Fruit fly (Drosophila melanogaster) whole organism, embryonic: ENCODE data around the gene CG8460.

ENCODE experiments used
- Aef1 ChIP-seq: fragments of 200-800 bp; sonication (Bioruptor generic); IDR thresholded peaks from 3 replicates; pipeline ENCODE4 v1.3.6; 2022; ENCODE audit warnings: missing biosample characterization, missing genetic modification characterization
- B-H2 ChIP-seq: fragments of 200-800 bp; sonication (Bioruptor generic); optimal IDR thresholded peaks from 2 replicates; lab custom pipeline; 2018; ENCODE audit warnings: missing biosample characterization, mild to moderate bottlenecking, missing genetic modification characterization
- Bteb2 ChIP-seq: fragments of 200-800 bp; sonication (Bioruptor generic); optimal IDR thresholded peaks from 2 replicates; lab custom pipeline; 2016; ENCODE audit warnings: missing biosample characterization, missing genetic modification characterization
- CG11504 ChIP-seq: fragments of 200-800 bp; sonication (Bioruptor generic); optimal IDR thresholded peaks from 3 replicates; lab custom pipeline; 2019; ENCODE audit warnings: missing biosample characterization, mild to moderate bottlenecking, missing genetic modification characterization, moderate library complexity
- CG11696 ChIP-seq: fragments of 200-800 bp; sonication (Bioruptor generic); IDR thresholded peaks from 2 replicates; pipeline ENCODE4 v1.3.6; 2022; ENCODE audit warnings: missing biosample characterization, missing genetic modification characterization
- CG13296 ChIP-seq: fragments of 200-800 bp; sonication (Bioruptor generic); optimal IDR thresholded peaks from 3 replicates; lab custom pipeline; 2018; ENCODE audit warnings: missing biosample characterization, mild to moderate bottlenecking, missing genetic modification characterization
- CG14710 ChIP-seq: fragments of 200-800 bp; sonication (Bioruptor generic); optimal IDR thresholded peaks from 3 replicates; lab custom pipeline; 2019; ENCODE audit warnings: missing biosample characterization, mild to moderate bottlenecking, missing genetic modification characterization, moderate library complexity
- CG17568 ChIP-seq: fragments of 200-800 bp; sonication (Bioruptor generic); optimal IDR thresholded peaks from 2 replicates; lab custom pipeline; 2018; ENCODE audit warnings: missing biosample characterization, mild to moderate bottlenecking, missing genetic modification characterization, moderate library complexity
- CG2120 ChIP-seq: fragments of 200-800 bp; sonication (Bioruptor generic); optimal IDR thresholded peaks from 3 replicates; lab custom pipeline; 2016; ENCODE audit warnings: missing biosample characterization, missing genetic modification characterization
- CG2202 ChIP-seq: fragments of 200-800 bp; sonication (Bioruptor generic); optimal IDR thresholded peaks from 2 replicates; lab custom pipeline; 2018; ENCODE audit warnings: missing biosample characterization, mild to moderate bottlenecking, missing genetic modification characterization
- CG2678 ChIP-seq: fragments of 200-800 bp; sonication (Bioruptor generic); optimal IDR thresholded peaks from 3 replicates; lab custom pipeline; 2019; ENCODE audit warnings: missing biosample characterization, mild to moderate bottlenecking, missing genetic modification characterization, moderate library complexity
- CG2875 ChIP-seq: fragments of 200-800 bp; sonication (Bioruptor generic); optimal IDR thresholded peaks from 2 replicates; lab custom pipeline; 2017; ENCODE audit warnings: missing biosample characterization, mild to moderate bottlenecking, missing genetic modification characterization, missing genetic modification reagents
- CG30403 ChIP-seq: fragments of 200-800 bp; sonication (Bioruptor generic); optimal IDR thresholded peaks from 3 replicates; lab custom pipeline; 2016; ENCODE audit warnings: missing biosample characterization, missing genetic modification characterization
- CG3407 ChIP-seq: fragments of 200-800 bp; sonication (Bioruptor generic); optimal IDR thresholded peaks from 2 replicates; lab custom pipeline; 2018; ENCODE audit warnings: missing biosample characterization, mild to moderate bottlenecking, missing genetic modification characterization
- CG3726 ChIP-seq: fragments of 200-800 bp; sonication (Bioruptor generic); IDR thresholded peaks from 3 replicates; pipeline ENCODE4, ENCODE4 v1.3.6; 2022; ENCODE audit warnings: missing biosample characterization, missing genetic modification characterization
- CG4617 ChIP-seq: fragments of 200-800 bp; sonication (Bioruptor generic); optimal IDR thresholded peaks from 3 replicates; lab custom pipeline; 2016; ENCODE audit warnings: missing biosample characterization, missing genetic modification characterization, borderline replicate concordance
- CG6175 ChIP-seq: fragments of 200-800 bp; sonication (Bioruptor generic); IDR thresholded peaks from 3 replicates; pipeline ENCODE4 v1.3.6; 2022; ENCODE audit warnings: missing biosample characterization, missing genetic modification characterization
- CG6272 ChIP-seq: fragments of 200-800 bp; sonication (Bioruptor generic); IDR thresholded peaks from 2 replicates; pipeline ENCODE4 v1.3.6; 2022; ENCODE audit warnings: missing biosample characterization, missing genetic modification characterization
- CG6689 ChIP-seq: fragments of 200-800 bp; sonication (Bioruptor generic); IDR thresholded peaks from 2 replicates; pipeline ENCODE4 v1.3.6; 2022; ENCODE audit warnings: missing biosample characterization, missing genetic modification characterization
- CG6765 ChIP-seq: fragments of 200-800 bp; sonication (Bioruptor generic); optimal IDR thresholded peaks from 3 replicates; lab custom pipeline; 2017; ENCODE audit warnings: missing biosample characterization, mild to moderate bottlenecking, missing genetic modification characterization
- CG8478 ChIP-seq: fragments of >200 bp; optimal IDR thresholded peaks from 2 replicates; lab custom pipeline; 2018
- CHES-1-like ChIP-seq: fragments of 200-800 bp; sonication (Bioruptor generic); optimal IDR thresholded peaks from 2 replicates; lab custom pipeline; 2016; ENCODE audit warnings: missing biosample characterization, missing genetic modification characterization
- Dad ChIP-seq: fragments of 200-800 bp; sonication (Bioruptor generic); optimal IDR thresholded peaks from 3 replicates; lab custom pipeline; 2016; ENCODE audit warnings: missing biosample characterization, missing genetic modification characterization
- Fer3 ChIP-seq: fragments of 200-800 bp; sonication (Bioruptor generic); optimal IDR thresholded peaks from 2 replicates; lab custom pipeline; 2018; ENCODE audit warnings: missing biosample characterization, mild to moderate bottlenecking, missing genetic modification characterization, moderate library complexity
- NfI ChIP-seq: fragments of 200-800 bp; sonication (Bioruptor generic); optimal IDR thresholded peaks from 3 replicates; lab custom pipeline; 2018; ENCODE audit warnings: missing biosample characterization, mild to moderate bottlenecking, missing genetic modification characterization, moderate library complexity
- PHDP ChIP-seq: fragments of 200-800 bp; sonication (Bioruptor generic); optimal IDR thresholded peaks from 3 replicates; lab custom pipeline; 2018; ENCODE audit warnings: missing biosample characterization, mild to moderate bottlenecking, missing genetic modification characterization, moderate library complexity
- Ravus ChIP-seq: fragments of 200-800 bp; sonication (Bioruptor generic); IDR thresholded peaks from 2 replicates; pipeline ENCODE4 v1.3.6; 2022; ENCODE audit warnings: missing biosample characterization, missing genetic modification characterization
- Six4 ChIP-seq: fragments of 200-800 bp; sonication (Bioruptor generic); optimal IDR thresholded peaks from 2 replicates; lab custom pipeline; 2016; ENCODE audit warnings: missing biosample characterization, missing genetic modification characterization
- Sry-δ ChIP-seq: fragments of 200-800 bp; sonication (Bioruptor generic); optimal IDR thresholded peaks from 2 replicates; lab custom pipeline; 2016; ENCODE audit warnings: missing biosample characterization, missing genetic modification characterization
- abd-A ChIP-seq: fragments of 200-800 bp; sonication (Bioruptor generic); optimal IDR thresholded peaks from 3 replicates; lab custom pipeline; 2019; ENCODE audit warnings: missing biosample characterization, mild to moderate bottlenecking, missing genetic modification characterization, moderate library complexity
- ato ChIP-seq: fragments of 200-800 bp; sonication (Bioruptor generic); IDR thresholded peaks from 2 replicates; pipeline ENCODE4 v1.3.6; 2022; ENCODE audit warnings: missing biosample characterization, missing genetic modification characterization; ENCODE audit not compliant: partially characterized antibody
- caup ChIP-seq: fragments of 200-800 bp; sonication (Bioruptor generic); optimal IDR thresholded peaks from 3 replicates; lab custom pipeline; 2017; ENCODE audit warnings: missing biosample characterization, mild to moderate bottlenecking, missing genetic modification characterization, moderate library complexity; ENCODE audit not compliant: severe bottlenecking
- cg ChIP-seq: fragments of 200-800 bp; sonication (Bioruptor generic); optimal IDR thresholded peaks from 3 replicates; lab custom pipeline; 2019; ENCODE audit warnings: missing biosample characterization, mild to moderate bottlenecking, missing genetic modification characterization, moderate library complexity
- croc ChIP-seq: fragments of 200-800 bp; sonication (Bioruptor generic); conservative IDR thresholded peaks from 3 replicates; pipeline ENCODE4 v1.3.6; 2022; ENCODE audit warnings: missing biosample characterization, missing genetic modification characterization
- danr ChIP-seq: fragments of 200-800 bp; sonication (Bioruptor generic); IDR thresholded peaks from 2 replicates; pipeline ENCODE4 v1.3.6; 2022; ENCODE audit warnings: missing biosample characterization, missing genetic modification characterization
- exex ChIP-seq: fragments of 200-800 bp; sonication (Bioruptor generic); optimal IDR thresholded peaks from 4 replicates; lab custom pipeline; 2018; ENCODE audit warnings: missing biosample characterization, mild to moderate bottlenecking, missing genetic modification characterization, moderate library complexity
- gro ChIP-seq: fragments of 200-800 bp; sonication (Bioruptor generic); optimal IDR thresholded peaks from 2 replicates; lab custom pipeline; 2016; ENCODE audit warnings: missing biosample characterization, missing genetic modification characterization
- lab ChIP-seq: fragments of 200-800 bp; sonication (Bioruptor generic); optimal IDR thresholded peaks from 3 replicates; lab custom pipeline; 2017; ENCODE audit warnings: missing biosample characterization, missing genetic modification characterization, mild to moderate bottlenecking, moderate library complexity, missing genetic modification reagents
- nmo ChIP-seq: fragments of 200-800 bp; sonication (Bioruptor generic); optimal IDR thresholded peaks from 2 replicates; lab custom pipeline; 2018; ENCODE audit warnings: missing biosample characterization, mild to moderate bottlenecking, missing genetic modification characterization, moderate library complexity
- p53 ChIP-seq: fragments of 200-800 bp; sonication (Bioruptor generic); optimal IDR thresholded peaks from 2 replicates; lab custom pipeline; 2016; ENCODE audit warnings: missing biosample characterization, missing genetic modification characterization
- sim ChIP-seq: fragments of 200-800 bp; sonication (Bioruptor generic); IDR thresholded peaks from 2 replicates; pipeline ENCODE4 v1.3.6; 2022; ENCODE audit warnings: missing biosample characterization, missing genetic modification characterization
- slou ChIP-seq: fragments of 200-800 bp; sonication (Bioruptor generic); optimal IDR thresholded peaks from 3 replicates; lab custom pipeline; 2016; ENCODE audit warnings: missing biosample characterization, missing genetic modification characterization
- stc ChIP-seq: fragments of 200-800 bp; sonication (Bioruptor generic); IDR thresholded peaks from 2 replicates; pipeline ENCODE4 v1.3.6; 2022; ENCODE audit warnings: missing biosample characterization, missing genetic modification characterization
- toy ChIP-seq: fragments of 200-800 bp; sonication (Bioruptor generic); IDR thresholded peaks from 2 replicates; pipeline ENCODE4 v1.3.6; 2022; ENCODE audit warnings: missing biosample characterization, missing genetic modification characterization
- tup ChIP-seq: fragments of 200-800 bp; sonication (Bioruptor generic); optimal IDR thresholded peaks from 2 replicates; lab custom pipeline; 2016; ENCODE audit warnings: missing biosample characterization, mild to moderate bottlenecking, missing genetic modification characterization, moderate library complexity
- vfl ChIP-seq: fragments of 200-800 bp; sonication (Bioruptor generic); optimal IDR thresholded peaks from 2 replicates; lab custom pipeline; 2016; ENCODE audit warnings: missing biosample characterization, missing genetic modification characterization
- vnd ChIP-seq: fragments of 200-800 bp; sonication (Bioruptor generic); IDR thresholded peaks from 3 replicates; pipeline ENCODE4 v1.3.6; 2022; ENCODE audit warnings: missing biosample characterization, missing genetic modification characterization; ENCODE audit not compliant: partially characterized antibody
- wek ChIP-seq: fragments of 200-800 bp; sonication (Bioruptor generic); optimal IDR thresholded peaks from 3 replicates; lab custom pipeline; 2018; ENCODE audit warnings: missing biosample characterization, mild to moderate bottlenecking, missing genetic modification characterization, moderate library complexity
- wor ChIP-seq: fragments of 200-800 bp; sonication (Bioruptor generic); IDR thresholded peaks from 2 replicates; pipeline ENCODE4 v1.3.6; 2022; ENCODE audit warnings: missing biosample characterization, missing genetic modification characterization
- z ChIP-seq: fragments of 200-800 bp; sonication (Bioruptor generic); IDR thresholded peaks from 3 replicates; pipeline ENCODE4 v1.3.6; 2022; ENCODE audit warnings: missing biosample characterization, missing genetic modification characterization

Gene CG8460

DNA sequence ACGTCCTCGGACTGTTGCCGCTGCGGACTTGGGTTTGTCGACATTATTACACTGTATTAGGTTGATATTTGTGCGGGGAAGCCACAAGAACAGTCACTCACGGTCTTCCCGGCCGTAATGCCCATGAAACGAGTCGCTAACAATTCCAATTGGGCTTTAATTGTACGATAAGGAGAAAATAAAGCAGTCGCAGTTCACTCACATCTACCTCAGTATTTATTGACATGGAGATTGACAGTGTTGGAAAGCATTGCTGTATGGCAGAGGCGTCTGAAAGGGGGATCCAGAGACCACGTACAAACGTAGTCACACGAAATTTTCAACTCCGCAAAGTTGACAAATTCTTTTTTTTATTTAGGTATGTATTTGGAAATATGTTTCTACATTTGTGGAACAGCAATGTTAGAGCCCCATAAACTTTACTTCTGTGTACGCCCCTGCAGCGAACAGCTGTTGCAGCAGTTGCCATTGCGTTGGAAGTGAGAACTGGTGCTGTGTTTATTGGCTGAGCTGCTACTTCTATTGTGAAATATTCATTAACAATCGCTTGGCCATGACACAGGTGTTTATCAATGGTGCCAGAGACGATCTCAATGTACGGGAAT lies 15.8 kb downstream of the CG8460 start, which contains the start of the genes CG8372 and CG8360 (continued):
- TF ChIP-seq gro (GFP tag; lab: Kevin White, UChicago) (peak; percentile 99), NfI (GFP tag; lab: Kevin White, UChicago) (peak; percentile 99), CG8478 (lab: Kevin White, UChicago) (no peak), CG2875 (GFP tag; lab: Kevin White, UChicago) (peak; percentile 98), Sry-δ (GFP tag; lab: Kevin White, UChicago) (peak; percentile 85), abd-A (tag; lab: Kevin White, UChicago) (no peak), CG3726 (GFP tag; lab: Robert Waterston, UW) (peak; percentile 98), CG14710 (tag; lab: Kevin White, UChicago) (peak; percentile 97), CHES-1-like (GFP tag; lab: Kevin White, UChicago) (peak; percentile 99), z (GFP tag; lab: Robert Waterston, UW) (peak; percentile 84), CG11696 (GFP tag; lab: Robert Waterston, UW) (peak; percentile 96), nmo (GFP tag; lab: Kevin White, UChicago) (peak; percentile 99), Dad (GFP tag; lab: Kevin White, UChicago) (peak; percentile 99), CG6175 (GFP tag; lab: Robert Waterston, UW) (peak; percentile 98), exex (tag; lab: Kevin White, UChicago) (peak; percentile 93), CG2120 (GFP tag; lab: Kevin White, UChicago) (peak; percentile 99), CG6689 (GFP tag; lab: Robert Waterston, UW) (peak; percentile 99), tup (GFP tag; lab: Kevin White, UChicago) (peak; percentile 99), CG11504 (peak; percentile 96), wor (peak; percentile 96), wek (peak; percentile 91), Fer3 (tag; lab: Kevin White, UChicago) (peak; percentile 98), sim (GFP tag; lab: Robert Waterston, UW) (peak; percentile 98), CG6272 (GFP tag; lab: Robert Waterston, UW) (peak; percentile 99), ato (peak; percentile 44; the same call in 1 of the 2 replicates), Aef1 (GFP tag; lab: Robert Waterston, UW) (peak; percentile 99), stc (GFP tag; lab: Robert Waterston, UW) (peak; percentile 99), CG17568 (GFP tag; lab: Kevin White, UChicago) (peak; percentile 98), cg (GFP tag; lab: Kevin White, UChicago) (peak; percentile 8), vfl (GFP tag; lab: Kevin White, UChicago) (peak; percentile 98), CG30403 (GFP tag; lab: Kevin White, UChicago) (peak; percentile 99), CG2202 (tag; lab: Kevin White, UChicago) (peak; percentile 98), CG13296 (GFP tag; lab: Kevin White, UChicago) (peak; percentile 98), Bteb2 (peak; percentile 99), lab (peak; percentile 99), PHDP (tag; lab: Kevin White, UChicago) (peak; percentile 98), toy (GFP tag; lab: Robert Waterston, UW) (peak; percentile 96), B-H2 (GFP tag; lab: Kevin White, UChicago) (peak; percentile 98), caup (GFP tag; lab: Kevin White, UChicago) (peak; percentile 99), danr (GFP tag; lab: Robert Waterston, UW) (peak; percentile 98), slou (peak; percentile 99), CG6765 (GFP tag; lab: Kevin White, UChicago) (peak; percentile 97), Ravus (GFP tag; lab: Robert Waterston, UW) (peak; percentile 93), Six4 (peak; percentile 99), croc (peak; percentile 97), CG2678 (tag; lab: Kevin White, UChicago) (peak; percentile 99), p53 (GFP tag; lab: Kevin White, UChicago) (peak; percentile 98), CG4617 (GFP tag; lab: Kevin White, UChicago) (peak; percentile 99), vnd (no peak), CG3407 (peak; percentile 97)
